Fruit fly (Drosophila melanogaster) whole organism, embryonic: ENCODE results near the gene CG5235.

ENCODE experiments used
- Asciz ChIP-seq: fragments of 200-800 bp; sonication (Bioruptor generic); optimal IDR thresholded peaks from 2 replicates; lab custom pipeline; 2017; ENCODE audit warnings: missing biosample characterization, mild to moderate bottlenecking, missing genetic modification characterization, missing genetic modification reagents
- Blimp-1 ChIP-seq: fragments of 200-800 bp; sonication (Bioruptor generic); optimal IDR thresholded peaks from 3 replicates; lab custom pipeline; 2018; ENCODE audit warnings: missing biosample characterization, missing genetic modification characterization, mild to moderate bottlenecking, moderate library complexity, missing genetic modification reagents
- C15 ChIP-seq: fragments of 200-800 bp; sonication (Bioruptor generic); IDR thresholded peaks from 3 replicates; pipeline ENCODE4 v1.3.6; 2022; ENCODE audit warnings: missing biosample characterization, missing genetic modification characterization
- CG11456 ChIP-seq: fragments of 200-800 bp; sonication (Bioruptor generic); IDR thresholded peaks from 3 replicates; pipeline ENCODE4 v1.3.6; 2022; ENCODE audit warnings: missing biosample characterization, missing genetic modification characterization
- CG11696 ChIP-seq: fragments of 200-800 bp; sonication (Bioruptor generic); IDR thresholded peaks from 2 replicates; pipeline ENCODE4 v1.3.6; 2022; ENCODE audit warnings: missing biosample characterization, missing genetic modification characterization
- CG12236 ChIP-seq: fragments of 200-800 bp; sonication (Bioruptor generic); optimal IDR thresholded peaks from 2 replicates; lab custom pipeline; 2016; ENCODE audit warnings: missing biosample characterization, missing genetic modification characterization
- CG12391 ChIP-seq: fragments of 200-800 bp; sonication (Bioruptor generic); optimal IDR thresholded peaks from 3 replicates; lab custom pipeline; 2018; ENCODE audit warnings: missing biosample characterization, mild to moderate bottlenecking, missing genetic modification characterization, moderate library complexity
- CG13775 ChIP-seq: fragments of 200-800 bp; sonication (Bioruptor generic); optimal IDR thresholded peaks from 3 replicates; lab custom pipeline; 2017; ENCODE audit warnings: missing biosample characterization, mild to moderate bottlenecking, missing genetic modification characterization
- CG14014 ChIP-seq: fragments of 200-800 bp; sonication (Bioruptor generic); IDR thresholded peaks from 2 replicates; pipeline ENCODE4 v1.3.6; 2022; ENCODE audit warnings: missing biosample characterization, missing genetic modification characterization
- CG15601 ChIP-seq: fragments of 200-800 bp; sonication (Bioruptor generic); optimal IDR thresholded peaks from 3 replicates; lab custom pipeline; 2019; ENCODE audit warnings: missing biosample characterization, mild to moderate bottlenecking, missing genetic modification characterization, moderate library complexity
- CG17361 ChIP-seq: fragments of 200-800 bp; sonication (Bioruptor generic); IDR thresholded peaks from 3 replicates; pipeline ENCODE4 v1.3.6; 2022; ENCODE audit warnings: missing biosample characterization, missing genetic modification characterization
- CG17829 ChIP-seq: fragments of 200-800 bp; optimal IDR thresholded peaks from 2 replicates; lab custom pipeline; 2019; ENCODE audit warnings: missing biosample characterization, mild to moderate bottlenecking, missing genetic modification characterization, moderate library complexity
- CG30403 ChIP-seq: fragments of 200-800 bp; sonication (Bioruptor generic); optimal IDR thresholded peaks from 3 replicates; lab custom pipeline; 2016; ENCODE audit warnings: missing biosample characterization, missing genetic modification characterization
- CG32532 ChIP-seq: fragments of 200-800 bp; sonication (Bioruptor generic); IDR thresholded peaks from 2 replicates; pipeline ENCODE4 v1.3.6; 2022; ENCODE audit warnings: missing biosample characterization, missing genetic modification characterization
- CG6254 ChIP-seq: fragments of 200-800 bp; sonication (Bioruptor generic); optimal IDR thresholded peaks from 3 replicates; lab custom pipeline; 2017; ENCODE audit warnings: mild to moderate bottlenecking, missing biosample characterization, missing genetic modification reagents, missing genetic modification characterization
- CG6689 ChIP-seq: fragments of 200-800 bp; sonication (Bioruptor generic); IDR thresholded peaks from 2 replicates; pipeline ENCODE4 v1.3.6; 2022; ENCODE audit warnings: missing biosample characterization, missing genetic modification characterization
- CG7987 ChIP-seq: fragments of 200-800 bp; sonication (Bioruptor generic); optimal IDR thresholded peaks from 2 replicates; lab custom pipeline; 2018; ENCODE audit warnings: missing biosample characterization, mild to moderate bottlenecking, missing genetic modification characterization, moderate library complexity
- CG8359 ChIP-seq: fragments of 200-800 bp; sonication (Bioruptor generic); optimal IDR thresholded peaks from 2 replicates; lab custom pipeline; 2017; ENCODE audit warnings: missing biosample characterization, mild to moderate bottlenecking, missing genetic modification characterization, borderline replicate concordance
- CG9727 ChIP-seq: fragments of 200-800 bp; sonication (Bioruptor generic); optimal IDR thresholded peaks from 3 replicates; lab custom pipeline; 2017; ENCODE audit warnings: missing biosample characterization, mild to moderate bottlenecking, missing genetic modification characterization
- CoRest ChIP-seq: fragments of 200-800 bp; sonication (Bioruptor generic); optimal IDR thresholded peaks from 3 replicates; lab custom pipeline; 2018; ENCODE audit warnings: missing biosample characterization, mild to moderate bottlenecking, missing genetic modification characterization, moderate library complexity
- D19A ChIP-seq: fragments of 200-800 bp; optimal IDR thresholded peaks from 3 replicates; lab custom pipeline; 2019; ENCODE audit warnings: missing biosample characterization, mild to moderate bottlenecking, missing genetic modification characterization, moderate library complexity
- Hr51 ChIP-seq, 2 experiments: fragments of 200-800 bp; sonication (Bioruptor generic); optimal IDR thresholded peaks; 2 replicates in 1 of 2; 3 replicates in 1 of 2; lab custom pipeline; 2016 to 2018; ENCODE audit warnings: missing biosample characterization in 2 of 2, missing genetic modification characterization in 2 of 2, mild to moderate bottlenecking in 1 of 2, moderate library complexity in 1 of 2
- Nf-YC ChIP-seq: fragments of 200-800 bp; optimal IDR thresholded peaks from 3 replicates; lab custom pipeline; 2019; ENCODE audit warnings: missing biosample characterization, mild to moderate bottlenecking, missing genetic modification characterization, moderate library complexity
- NfI ChIP-seq: fragments of 200-800 bp; sonication (Bioruptor generic); optimal IDR thresholded peaks from 3 replicates; lab custom pipeline; 2018; ENCODE audit warnings: missing biosample characterization, mild to moderate bottlenecking, missing genetic modification characterization, moderate library complexity
- Opbp ChIP-seq: fragments of 200-800 bp; sonication (Bioruptor generic); IDR thresholded peaks from 3 replicates; pipeline ENCODE4 v1.3.6; 2022; ENCODE audit warnings: missing biosample characterization, missing genetic modification characterization; ENCODE audit not compliant: partially characterized antibody
- Sry-β ChIP-seq: fragments of 200-800 bp; sonication (Bioruptor generic); optimal IDR thresholded peaks from 2 replicates; lab custom pipeline; 2018; ENCODE audit warnings: missing biosample characterization, mild to moderate bottlenecking, missing genetic modification characterization, moderate library complexity
- Ssrp ChIP-seq: fragments of 200-800 bp; sonication (Bioruptor generic); optimal IDR thresholded peaks from 2 replicates; lab custom pipeline; 2018; ENCODE audit warnings: missing biosample characterization, mild to moderate bottlenecking, missing genetic modification characterization, moderate library complexity
- Stat92E ChIP-seq, 3 experiments: fragments of >200 bp in 2 of 3; fragments of 200-800 bp in 1 of 3; sonication (Bioruptor generic) in 1 of 3; optimal IDR thresholded peaks; 2 replicates each; lab custom pipeline; 2017 to 2019; ENCODE audit warnings: missing biosample characterization in 3 of 3, missing genetic modification characterization in 3 of 3, mild to moderate bottlenecking in 1 of 3, moderate library complexity in 1 of 3
- ara ChIP-seq: fragments of 200-800 bp; sonication (Bioruptor generic); IDR thresholded peaks from 2 replicates; pipeline ENCODE4 v1.3.6; 2022; ENCODE audit warnings: missing biosample characterization, missing genetic modification characterization
- cwo ChIP-seq: fragments of 200-800 bp; sonication (Bioruptor generic); optimal IDR thresholded peaks from 3 replicates; lab custom pipeline; 2017; ENCODE audit warnings: missing biosample characterization, missing genetic modification characterization, mild to moderate bottlenecking, moderate library complexity, missing genetic modification reagents
- da ChIP-seq: fragments of 200-800 bp; sonication (Bioruptor generic); optimal IDR thresholded peaks from 2 replicates; lab custom pipeline; 2016; ENCODE audit warnings: missing biosample characterization, missing genetic modification characterization
- gcm ChIP-seq: fragments of 200-800 bp; sonication (Bioruptor generic); optimal IDR thresholded peaks from 2 replicates; lab custom pipeline; 2019; ENCODE audit warnings: missing biosample characterization, mild to moderate bottlenecking, missing genetic modification characterization, moderate library complexity
- gem ChIP-seq: fragments of 200-800 bp; sonication (Bioruptor generic); optimal IDR thresholded peaks from 2 replicates; lab custom pipeline; 2019; ENCODE audit warnings: missing biosample characterization, mild to moderate bottlenecking, missing genetic modification characterization, moderate library complexity
- gsb-n ChIP-seq: fragments of 200-800 bp; sonication (Bioruptor generic); optimal IDR thresholded peaks from 3 replicates; lab custom pipeline; 2018; ENCODE audit warnings: missing biosample characterization, mild to moderate bottlenecking, missing genetic modification characterization
- hbn ChIP-seq: fragments of 200-800 bp; sonication (Bioruptor generic); IDR thresholded peaks from 2 replicates; pipeline ENCODE4 v1.3.6; 2022; ENCODE audit warnings: missing biosample characterization, missing genetic modification characterization; ENCODE audit not compliant: partially characterized antibody
- oc ChIP-seq: fragments of 200-800 bp; sonication (Bioruptor generic); optimal IDR thresholded peaks from 2 replicates; lab custom pipeline; 2018; ENCODE audit warnings: missing biosample characterization, mild to moderate bottlenecking, missing genetic modification characterization, moderate library complexity
- pan ChIP-seq, 4 experiments: fragments of >200 bp in 3 of 4; fragments of 200-800 bp in 1 of 4; sonication (Bioruptor generic) in 1 of 4; optimal IDR thresholded peaks in 3 of 4; IDR thresholded peaks in 1 of 4; 2 replicates each; pipeline versions ENCODE4 v1.3.6 to Lab custom; 2017 to 2022; ENCODE audit warnings: missing biosample characterization in 2 of 4, missing genetic modification characterization in 2 of 4, mixed read lengths in 1 of 4
- psq ChIP-seq: fragments of 200-800 bp; sonication (Bioruptor generic); optimal IDR thresholded peaks from 2 replicates; lab custom pipeline; 2017; ENCODE audit warnings: missing biosample characterization, missing genetic modification characterization
- sc ChIP-seq, 3 experiments: fragments of >200 bp in 2 of 3; fragments of 200-800 bp in 1 of 3; sonication (Bioruptor generic) in 1 of 3; optimal IDR thresholded peaks; 2 replicates in 2 of 3; 3 replicates in 1 of 3; lab custom pipeline; 2017; ENCODE audit warnings: mild to moderate bottlenecking in 1 of 3, missing biosample characterization in 1 of 3, missing genetic modification characterization in 1 of 3, missing genetic modification reagents in 1 of 3
- slou ChIP-seq: fragments of 200-800 bp; sonication (Bioruptor generic); optimal IDR thresholded peaks from 3 replicates; lab custom pipeline; 2016; ENCODE audit warnings: missing biosample characterization, missing genetic modification characterization
- sna ChIP-seq: fragments of 200-800 bp; sonication (Bioruptor generic); IDR thresholded peaks from 2 replicates; pipeline ENCODE4 v1.3.6; 2022; ENCODE audit warnings: missing biosample characterization, missing genetic modification characterization; ENCODE audit not compliant: partially characterized antibody
- tap ChIP-seq: fragments of 200-800 bp; optimal IDR thresholded peaks from 3 replicates; lab custom pipeline; 2019; ENCODE audit warnings: missing biosample characterization, mild to moderate bottlenecking, missing genetic modification characterization, moderate library complexity
- twi ChIP-seq: fragments of 200-800 bp; optimal IDR thresholded peaks from 2 replicates; lab custom pipeline; 2019; ENCODE audit warnings: missing biosample characterization, mild to moderate bottlenecking, missing genetic modification characterization, moderate library complexity
- zfh1 ChIP-seq: fragments of 200-800 bp; sonication (Bioruptor generic); IDR thresholded peaks from 3 replicates; pipeline ENCODE4 v1.3.6; 2022; ENCODE audit warnings: missing biosample characterization, missing genetic modification characterization

The CG5235 gene

DNA sequence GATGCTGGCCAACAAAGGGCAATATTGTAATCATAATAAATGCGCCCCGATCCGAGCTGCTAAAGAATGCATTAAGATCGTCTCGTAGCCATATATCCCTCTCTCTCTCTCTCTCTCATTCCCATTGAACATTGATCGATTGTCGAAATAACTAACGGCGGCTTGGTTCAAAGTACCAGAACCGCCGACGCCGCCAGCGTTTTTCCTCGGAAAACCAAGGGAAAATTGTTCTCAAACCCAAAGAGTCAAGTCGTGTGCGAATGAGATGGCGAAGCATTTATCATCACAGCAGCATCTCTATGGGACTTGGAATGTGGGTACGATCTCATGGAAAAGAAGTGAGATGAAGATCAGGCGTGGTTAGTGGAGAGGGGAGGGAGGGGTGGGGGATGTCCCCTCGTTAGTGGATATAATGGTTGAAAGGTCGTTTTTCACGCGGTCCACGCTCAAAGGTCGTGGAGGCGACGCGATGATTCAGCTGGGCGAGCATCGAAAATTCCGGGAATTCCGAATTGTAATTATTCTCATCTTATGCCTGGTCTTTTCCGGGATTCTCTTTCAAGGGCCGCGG, 46.3 kb downstream of the CG5235 start (continued):
- TF ChIP-seq Sry-β (peak; percentile 11), CG7987 (GFP tag; lab: Kevin White, UChicago) (no peak), gcm (peak; percentile 35), pan (optimal IDR thresholded peaks at IDR 0.05; lab: Kevin White, UChicago) (peak in 1 of 2 experiments; percentile 54), pan (GFP tag; optimal IDR thresholded peaks at IDR 0.05 in 1 of 2, IDR thresholded peaks at IDR 0.05 in 1 of 2) (no peak), CG12236 (no peak), twi (peak; percentile 11)

DNA sequence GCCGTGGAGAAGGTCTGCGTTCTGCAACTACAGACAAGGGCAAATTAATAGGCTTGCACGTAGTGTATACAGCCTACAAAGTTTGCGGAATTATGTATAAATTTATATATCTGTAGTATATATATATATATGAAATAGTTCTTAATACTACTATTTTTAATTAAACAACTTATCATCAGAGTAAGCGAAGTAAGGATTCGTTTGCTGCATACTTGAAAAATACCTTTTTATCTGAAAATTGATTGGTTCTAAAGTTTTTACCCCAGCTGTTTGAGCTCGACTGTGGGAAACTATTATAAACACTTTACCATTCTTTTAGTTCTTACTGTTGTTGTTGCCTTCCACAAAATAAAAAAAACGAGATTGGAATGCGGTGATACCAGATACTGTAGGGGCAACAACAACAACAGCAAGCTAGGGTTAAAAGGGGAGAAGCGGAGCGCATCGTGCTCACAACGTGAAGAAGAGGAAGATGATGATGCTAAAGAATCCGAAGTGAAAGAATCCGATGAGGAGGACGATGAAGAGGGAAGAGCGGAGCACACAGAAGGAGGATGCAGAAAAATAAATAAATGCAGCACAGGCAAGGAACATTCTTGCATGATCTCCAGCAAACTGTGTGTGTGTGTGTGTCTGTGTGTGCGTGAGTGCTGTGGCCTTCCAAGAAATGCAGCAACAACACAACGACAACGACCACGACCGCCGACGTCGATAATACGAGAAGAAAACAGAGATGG, 47.0 kb downstream of the CG5235 start:
- TF ChIP-seq slou (GFP tag; lab: Kevin White, UChicago) (no peak), Opbp (GFP tag; lab: Robert Waterston, UW) (no peak; the same call in 2 of the 3 replicates), CG6254 (peak; percentile 37), Asciz (GFP tag; lab: Kevin White, UChicago) (peak; percentile 24), zfh1 (GFP tag; lab: Robert Waterston, UW) (0 out of 3 replicates have a peak, but pooled peaks have one; percentile 37), psq (GFP tag; lab: Kevin White, UChicago) (peak; percentile 13), CoRest (tag; lab: Kevin White, UChicago) (peak; percentile 62), CG17361 (peak; percentile 76; the same call in 2 of the 3 replicates), CG9727 (peak; percentile 28), gem (peak; percentile 73), tap (peak; percentile 70), CG15601 (tag; lab: Kevin White, UChicago) (peak; percentile 43), CG11456 (GFP tag; lab: Robert Waterston, UW) (0 out of 3 replicates have a peak, but pooled peaks have one; percentile 43), hbn (GFP tag; lab: Robert Waterston, UW) (no peak), NfI (GFP tag; lab: Kevin White, UChicago) (peak; percentile 3), CG11696 (GFP tag; lab: Robert Waterston, UW) (peak; percentile 93), Ssrp (peak; percentile 71), CG13775 (GFP tag; lab: Kevin White, UChicago) (peak; percentile 40), ara (GFP tag; lab: Robert Waterston, UW) (peak; percentile 54; the same call in 1 of the 2 replicates), cwo (GFP tag; lab: Kevin White, UChicago) (no peak), Nf-YC (peak; percentile 34), CG30403 (GFP tag; lab: Kevin White, UChicago) (peak; percentile 13), Stat92E (GFP tag; optimal IDR thresholded peaks at IDR 0.05; lab: Kevin White, UChicago) (peak in 1 of 3 experiments; percentile 94), da (GFP tag; lab: Kevin White, UChicago) (no peak), Blimp-1 (GFP tag; lab: Kevin White, UChicago) (peak; percentile 70), CG6689 (peak; percentile 74), CG8359 (GFP tag; lab: Kevin White, UChicago) (peak; percentile 33), Hr51 (GFP tag; optimal IDR thresholded peaks at IDR 0.05; lab: Kevin White, UChicago) (peak in 1 of 2 experiments; percentile 51), D19A (peak; percentile 72), CG17829 (tag; lab: Kevin White, UChicago) (peak; percentile 68), CG12391 (tag; lab: Kevin White, UChicago) (peak; percentile 71), oc (tag; lab: Kevin White, UChicago) (no peak), sna (GFP tag; lab: Robert Waterston, UW) (no peak), C15 (GFP tag; lab: Robert Waterston, UW) (no peak), CG32532 (GFP tag; lab: Robert Waterston, UW) (no peak), sc (optimal IDR thresholded peaks at IDR 0.05; lab: Kevin White, UChicago) (no peak), sc (GFP tag; optimal IDR thresholded peaks at IDR 0.05; lab: Kevin White, UChicago) (peak; percentile 28), gsb-n (tag; lab: Kevin White, UChicago) (peak; percentile 55), CG14014 (GFP tag; lab: Robert Waterston, UW) (peak; percentile 15; the same call in 1 of the 2 replicates)
